Comparison of ENCODE assay signal across 1 fruit fly cellular context in the genomic region with DNA sequence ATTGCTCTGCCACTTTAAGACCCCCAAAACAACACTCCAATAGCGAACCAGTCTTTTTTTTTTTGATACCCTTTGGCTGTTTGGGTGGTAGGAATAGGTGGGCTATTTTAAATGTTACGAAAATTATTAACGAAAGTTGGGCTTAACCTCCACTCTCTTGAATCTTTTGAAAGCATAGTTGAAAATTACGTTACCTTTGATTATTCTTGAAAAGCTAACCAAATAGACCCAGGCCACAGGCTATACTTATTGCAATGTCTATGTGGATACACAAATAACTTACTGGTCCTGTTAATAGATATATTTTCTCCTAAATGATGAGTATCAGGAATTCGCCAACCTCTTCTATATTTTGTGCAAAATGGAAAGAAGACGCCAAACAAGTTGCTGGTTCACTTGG.
TF ChIP-seq lines count a peak whose summit lies in the region.

No protein-coding gene starts in this region.

TF ChIP-seq in whole organism, prepupa, 60 proteins besides CTCF, POLR2A, EP300 and RAD21 (continued from another document):
- no peak for TF ChIP-seq Hr39 (GFP tag; optimal IDR thresholded peaks at IDR 0.05; lab: Kevin White, UChicago)
- peak; percentile 69 for TF ChIP-seq Hr4 (GFP tag; optimal IDR thresholded peaks at IDR 0.05; lab: Kevin White, UChicago)
- peak; percentile 71 for TF ChIP-seq svp (GFP tag; lab: Kevin White, UChicago)
